Worm (Caenorhabditis elegans) whole organism, midembryonic: Measurements from ENCODE around the gene C28F5.1.

Experiments used
- klf-2 ChIP-seq: fragments of 200-800 bp; sonication (Bioruptor generic); conservative IDR thresholded peaks from 2 replicates; pipeline ENCODE4 v1.3.6; 2022; ENCODE audit warnings: missing genetic modification reagents, missing genetic modification characterization, missing compliant biosample characterization
- tab-1 ChIP-seq: fragments of 200-800 bp; sonication (Bioruptor generic); IDR thresholded peaks from 2 replicates; pipeline ENCODE4 v1.3.6; 2022; ENCODE audit warnings: missing genetic modification characterization, missing compliant biosample characterization

ce11 chrII:7554716-7555247 lies 49.7 kb downstream of the C28F5.1 start:
- TF ChIP-seq tab-1 (GFP tag; lab: Robert Waterston, UW) (no peak), klf-2 (GFP tag; lab: Robert Waterston, UW) (no peak)
